Worm (Caenorhabditis elegans) whole organism, L3 larva: ENCODE measurements around the gene orc-3.
A peak's percentile ranks its signal among the peaks of the same experiment; 100 is the strongest.

ENCODE experiments used
- R02D3.7 ChIP-seq: fragments of 150-350 bp; optimal IDR thresholded peaks from 2 replicates; lab custom pipeline; 2014; ENCODE audit warnings: missing biosample characterization, missing genetic modification characterization
- ZK546.5 ChIP-seq: sonication (generic microtip); optimal IDR thresholded peaks from 2 replicates; lab custom pipeline; 2017; ENCODE audit warnings: missing biosample characterization, missing genetic modification characterization
- aly-2 ChIP-seq: fragments of 150-350 bp; optimal IDR thresholded peaks from 2 replicates; lab custom pipeline; 2014; ENCODE audit warnings: missing biosample characterization, missing genetic modification characterization
- ama-1 ChIP-seq: fragments of 150-350 bp; optimal IDR thresholded peaks from 2 replicates; lab custom pipeline; 2018
- ceh-16 ChIP-seq: sonication (generic microtip); optimal IDR thresholded peaks from 2 replicates; lab custom pipeline; 2017; ENCODE audit warnings: missing biosample characterization, missing genetic modification characterization
- ceh-28 ChIP-seq: fragments of 150-350 bp; optimal IDR thresholded peaks from 2 replicates; lab custom pipeline; 2014; ENCODE audit warnings: missing biosample characterization, missing genetic modification reagents, missing genetic modification characterization
- ceh-82 ChIP-seq: fragments of 150-350 bp; optimal IDR thresholded peaks from 2 replicates; lab custom pipeline; 2014; ENCODE audit warnings: missing biosample characterization, missing genetic modification characterization
- ceh-9 ChIP-seq: sonication (generic microtip); optimal IDR thresholded peaks from 2 replicates; lab custom pipeline; 2018; ENCODE audit warnings: missing biosample characterization, missing genetic modification characterization
- egl-5 ChIP-seq: fragments of 150-350 bp; optimal IDR thresholded peaks from 2 replicates; lab custom pipeline; 2017; ENCODE audit warnings: missing biosample characterization, missing genetic modification reagents, missing genetic modification characterization, inconsistent platforms
- elt-1 ChIP-seq: fragments of 150-350 bp; optimal IDR thresholded peaks from 2 replicates; lab custom pipeline; 2014; ENCODE audit warnings: missing biosample characterization, missing genetic modification characterization
- elt-2 ChIP-seq: sonication (generic microtip); optimal IDR thresholded peaks from 2 replicates; lab custom pipeline; 2016; ENCODE audit warnings: missing genetic modification reagents, mild to moderate bottlenecking, missing genetic modification characterization, missing compliant biosample characterization
- fkh-10 ChIP-seq: sonication (generic microtip); optimal IDR thresholded peaks from 2 replicates; lab custom pipeline; 2017; ENCODE audit warnings: missing biosample characterization, missing genetic modification reagents, missing genetic modification characterization
- fkh-2 ChIP-seq: fragments of 150-350 bp; optimal IDR thresholded peaks from 2 replicates; lab custom pipeline; 2014; ENCODE audit warnings: missing biosample characterization, missing genetic modification reagents, missing genetic modification characterization
- hmg-11 ChIP-seq: sonication (generic microtip); optimal IDR thresholded peaks from 2 replicates; lab custom pipeline; 2016; ENCODE audit warnings: missing genetic modification characterization, missing compliant biosample characterization
- jun-1 ChIP-seq: fragments of 150-350 bp; optimal IDR thresholded peaks from 2 replicates; lab custom pipeline; 2014; ENCODE audit warnings: missing biosample characterization, missing genetic modification reagents, missing genetic modification characterization
- lin-15B ChIP-seq: fragments of 150-350 bp; optimal IDR thresholded peaks from 2 replicates; lab custom pipeline; 2014; ENCODE audit warnings: missing biosample characterization, missing genetic modification characterization
- lin-39 ChIP-seq: fragments of 150-350 bp; optimal IDR thresholded peaks from 2 replicates; lab custom pipeline; 2018; ENCODE audit warnings: missing biosample characterization, missing genetic modification reagents, missing genetic modification characterization
- mml-1 ChIP-seq: fragments of 150-350 bp; sonication (generic microtip); optimal IDR thresholded peaks from 3 replicates; lab custom pipeline; 2014; ENCODE audit warnings: missing biosample characterization, missing genetic modification characterization
- nhr-12 ChIP-seq: fragments of 150-350 bp; optimal IDR thresholded peaks from 2 replicates; lab custom pipeline; 2014; ENCODE audit warnings: missing biosample characterization, missing genetic modification characterization
- nhr-23 ChIP-seq: fragments of 150-350 bp; optimal IDR thresholded peaks from 2 replicates; lab custom pipeline; 2014; ENCODE audit warnings: missing biosample characterization, missing genetic modification reagents, missing genetic modification characterization
- nhr-25 ChIP-seq: sonication (generic microtip); optimal IDR thresholded peaks from 2 replicates; lab custom pipeline; 2017; ENCODE audit warnings: missing biosample characterization, missing genetic modification characterization
- nhr-28 ChIP-seq: fragments of 150-350 bp; optimal IDR thresholded peaks from 2 replicates; lab custom pipeline; 2014; ENCODE audit warnings: missing biosample characterization, missing genetic modification characterization
- nhr-43 ChIP-seq: sonication (generic microtip); optimal IDR thresholded peaks from 2 replicates; lab custom pipeline; 2016; ENCODE audit warnings: mild to moderate bottlenecking, missing genetic modification characterization, missing compliant biosample characterization; ENCODE audit not compliant: poor library complexity, severe bottlenecking
- nhr-76 ChIP-seq: fragments of 150-350 bp; sonication (generic microtip); optimal IDR thresholded peaks from 5 replicates; lab custom pipeline; 2014; ENCODE audit warnings: missing biosample characterization, missing genetic modification characterization
- pqm-1 ChIP-seq: fragments of 150-350 bp; optimal IDR thresholded peaks from 2 replicates; lab custom pipeline; 2017; ENCODE audit warnings: missing biosample characterization, missing genetic modification characterization, inconsistent platforms
- sea-2 ChIP-seq: fragments of 150-350 bp; sonication (generic microtip); optimal IDR thresholded peaks from 4 replicates; lab custom pipeline; 2014; ENCODE audit warnings: missing biosample characterization, missing genetic modification reagents, missing genetic modification characterization
- skn-1 ChIP-seq: fragments of 150-350 bp; optimal IDR thresholded peaks from 2 replicates; lab custom pipeline; 2014; ENCODE audit warnings: missing biosample characterization, missing genetic modification characterization
- snpc-4 ChIP-seq: fragments of 150-350 bp; optimal IDR thresholded peaks from 2 replicates; lab custom pipeline; 2014; ENCODE audit warnings: missing biosample characterization, missing genetic modification characterization
- tbx-2 ChIP-seq: sonication (generic microtip); optimal IDR thresholded peaks from 2 replicates; lab custom pipeline; 2016; ENCODE audit warnings: mild to moderate bottlenecking, missing genetic modification characterization, missing compliant biosample characterization
- unc-39 ChIP-seq: sonication (generic microtip); optimal IDR thresholded peaks from 4 replicates; lab custom pipeline; 2017; ENCODE audit warnings: missing biosample characterization, missing genetic modification characterization
- unc-62 ChIP-seq: fragments of 150-350 bp; sonication (generic microtip); optimal IDR thresholded peaks from 4 replicates; lab custom pipeline; 2014; ENCODE audit warnings: missing biosample characterization, missing genetic modification reagents, missing genetic modification characterization
- ztf-11 ChIP-seq: fragments of 150-350 bp; optimal IDR thresholded peaks from 2 replicates; lab custom pipeline; 2014; ENCODE audit warnings: missing biosample characterization, missing genetic modification characterization

Gene orc-3

ce11 chrIII:1201958-1202596, 5.9 kb upstream of the orc-3 start, which contains the start of the genes mrpl-45 and Y119D3B.12 (continued):
- peak; percentile 70 for TF ChIP-seq R02D3.7 (tag; lab: Kevin White, UChicago)

ce11 chrIII:1205421-1205820, 2.5 kb upstream of the orc-3 start:
- TF ChIP-seq fkh-2 (tag; lab: Kevin White, UChicago), result no peak

ce11 chrIII:1206331-1206730, 1.6 kb upstream of the orc-3 start:
- TF ChIP-seq nhr-12 (tag; lab: Kevin White, UChicago), result no peak
- TF ChIP-seq ceh-28 (tag; lab: Kevin White, UChicago), result peak; percentile 81
- no peak for TF ChIP-seq elt-2 (tag; lab: Kevin White, UChicago)

ce11 chrIII:1207027-1207426, 906 bp upstream of the orc-3 start:
- no peak for TF ChIP-seq snpc-4
- TF ChIP-seq fkh-2 (tag; lab: Kevin White, UChicago), result no peak
- peak; percentile 83 for TF ChIP-seq ceh-28 (tag; lab: Kevin White, UChicago)
- no peak for TF ChIP-seq elt-1
- no peak for TF ChIP-seq elt-2 (tag; lab: Kevin White, UChicago)
- TF ChIP-seq, all 47 proteins: peak for 1

ce11 chrIII:1210638-1211037, 2.7 kb downstream of the orc-3 start:
- peak; percentile 62 for TF ChIP-seq ceh-28 (tag; lab: Kevin White, UChicago)
- TF ChIP-seq fkh-10 (GFP tag; lab: Kevin White, UChicago), result no peak

- TF ChIP-seq unc-62 (GFP tag; lab: Kevin White, UChicago), result no peak
- TF ChIP-seq unc-39 (tag; lab: Kevin White, UChicago), result no peak
- no peak for TF ChIP-seq nhr-76
- TF ChIP-seq nhr-25 (tag; lab: Kevin White, UChicago), result no peak
- TF ChIP-seq fkh-2 (tag; lab: Kevin White, UChicago), result no peak
- TF ChIP-seq elt-2 (tag; lab: Kevin White, UChicago), result no peak
- no peak for TF ChIP-seq sea-2 (GFP tag; lab: Kevin White, UChicago)
- TF ChIP-seq nhr-28 (tag; lab: Kevin White, UChicago), result no peak
- no peak for TF ChIP-seq ama-1 (lab: Kevin White, UChicago)
- TF ChIP-seq ceh-82 (tag; lab: Kevin White, UChicago), result no peak
Measured at ce11 chrIII:1214121-1214673, 6.3 kb downstream of the orc-3 start.

ce11 chrIII:1214680-1215079, 6.7 kb downstream of the orc-3 start, which contains the start of gene Y119D3B.21:
TSS of gene Y119D3B.21 (plus strand) at chrIII:1215000.
- TF ChIP-seq nhr-28 (tag; lab: Kevin White, UChicago) (no peak), hmg-11 (tag; lab: Kevin White, UChicago) (no peak), nhr-12 (tag; lab: Kevin White, UChicago) (no peak), jun-1 (peak; percentile 63), egl-5 (tag; lab: Kevin White, UChicago) (no peak), sea-2 (GFP tag; lab: Kevin White, UChicago) (no peak), lin-15B (tag; lab: Kevin White, UChicago) (no peak), ama-1 (lab: Kevin White, UChicago) (peak; percentile 62), R02D3.7 (tag; lab: Kevin White, UChicago) (no peak), pqm-1 (peak; percentile 91), lin-39 (tag; lab: Kevin White, UChicago) (no peak), snpc-4 (no peak), fkh-10 (GFP tag; lab: Kevin White, UChicago) (no peak), ceh-82 (tag; lab: Kevin White, UChicago) (no peak), nhr-23 (no peak), ceh-9 (tag; lab: Kevin White, UChicago) (no peak), elt-2 (tag; lab: Kevin White, UChicago) (peak; percentile 96), nhr-43 (tag; lab: Kevin White, UChicago) (no peak), ztf-11 (tag; lab: Kevin White, UChicago) (no peak), aly-2 (tag; lab: Kevin White, UChicago) (no peak), mml-1 (tag; lab: Kevin White, UChicago) (no peak), skn-1 (tag; lab: Kevin White, UChicago) (no peak), ZK546.5 (tag; lab: Kevin White, UChicago) (no peak), ceh-16 (no peak), tbx-2 (tag; lab: Kevin White, UChicago) (no peak)
